Fruit fly (Drosophila melanogaster) whole organism, embryonic: ENCODE measurements around the gene Hmt4-20.

Experiments
- Antp ChIP-seq: fragments of 200-800 bp; sonication (Bioruptor generic); optimal IDR thresholded peaks from 3 replicates; lab custom pipeline; 2016; ENCODE audit warnings: missing biosample characterization, missing genetic modification characterization
- Atf3 ChIP-seq: fragments of 200-800 bp; sonication (Bioruptor generic); optimal IDR thresholded peaks from 3 replicates; lab custom pipeline; 2016; ENCODE audit warnings: missing biosample characterization, missing genetic modification characterization
- Awh ChIP-seq: fragments of 200-800 bp; sonication (Bioruptor generic); IDR thresholded peaks from 2 replicates; pipeline ENCODE4, ENCODE4 v1.3.6; 2022; ENCODE audit warnings: missing biosample characterization, missing genetic modification characterization
- Blimp-1 ChIP-seq: fragments of 200-800 bp; sonication (Bioruptor generic); optimal IDR thresholded peaks from 3 replicates; lab custom pipeline; 2018; ENCODE audit warnings: missing biosample characterization, missing genetic modification characterization, mild to moderate bottlenecking, moderate library complexity, missing genetic modification reagents
- CG10274 ChIP-seq: fragments of 200-800 bp; sonication (Bioruptor generic); optimal IDR thresholded peaks from 3 replicates; lab custom pipeline; 2017; ENCODE audit warnings: missing biosample characterization, mild to moderate bottlenecking, missing genetic modification characterization
- CG11093 ChIP-seq: fragments of 200-800 bp; sonication (Bioruptor generic); IDR thresholded peaks from 3 replicates; pipeline ENCODE4 v1.3.6; 2022; ENCODE audit warnings: missing biosample characterization, missing genetic modification characterization
- CG12391 ChIP-seq: fragments of 200-800 bp; sonication (Bioruptor generic); optimal IDR thresholded peaks from 3 replicates; lab custom pipeline; 2018; ENCODE audit warnings: missing biosample characterization, mild to moderate bottlenecking, missing genetic modification characterization, moderate library complexity
- CG14965 ChIP-seq: fragments of 200-800 bp; sonication (Bioruptor generic); optimal IDR thresholded peaks from 2 replicates; lab custom pipeline; 2016; ENCODE audit warnings: missing biosample characterization, missing genetic modification characterization, borderline replicate concordance
- CG15514 ChIP-seq: fragments of 200-800 bp; sonication (Bioruptor generic); optimal IDR thresholded peaks from 3 replicates; lab custom pipeline; 2017; ENCODE audit warnings: missing biosample characterization, missing genetic modification characterization, mild to moderate bottlenecking, moderate library complexity, missing genetic modification reagents
- CG1603 ChIP-seq: fragments of 200-800 bp; sonication (Bioruptor generic); optimal IDR thresholded peaks from 2 replicates; lab custom pipeline; 2019; ENCODE audit warnings: missing biosample characterization, mild to moderate bottlenecking, missing genetic modification characterization, moderate library complexity
- CG1792 ChIP-seq: fragments of 200-800 bp; sonication (Bioruptor generic); optimal IDR thresholded peaks from 2 replicates; lab custom pipeline; 2016; ENCODE audit warnings: missing biosample characterization, missing genetic modification characterization
- CG30431 ChIP-seq: fragments of 200-800 bp; sonication (Bioruptor generic); optimal IDR thresholded peaks from 2 replicates; lab custom pipeline; 2017; ENCODE audit warnings: missing biosample characterization, missing genetic modification characterization
- CG31365 ChIP-seq: fragments of 200-800 bp; sonication (Bioruptor generic); optimal IDR thresholded peaks from 2 replicates; lab custom pipeline; 2018; ENCODE audit warnings: missing biosample characterization, mild to moderate bottlenecking, missing genetic modification characterization
- CG32532 ChIP-seq: fragments of 200-800 bp; sonication (Bioruptor generic); IDR thresholded peaks from 2 replicates; pipeline ENCODE4 v1.3.6; 2022; ENCODE audit warnings: missing biosample characterization, missing genetic modification characterization
- CG33213 ChIP-seq: fragments of 200-800 bp; sonication (Bioruptor generic); optimal IDR thresholded peaks from 3 replicates; lab custom pipeline; 2016; ENCODE audit warnings: missing biosample characterization, missing genetic modification characterization
- CG42726 ChIP-seq: fragments of 200-800 bp; sonication (Bioruptor generic); IDR thresholded peaks from 2 replicates; pipeline ENCODE4 v1.3.6; 2022; ENCODE audit warnings: missing biosample characterization, missing genetic modification characterization; ENCODE audit not compliant: partially characterized antibody
- CG43689 ChIP-seq: fragments of 200-800 bp; sonication (Bioruptor generic); IDR thresholded peaks from 2 replicates; pipeline ENCODE4 v1.3.6; 2022; ENCODE audit warnings: missing biosample characterization, missing genetic modification characterization
- CTCF ChIP-seq: fragments of 200-800 bp; sonication (Bioruptor generic); optimal IDR thresholded peaks from 2 replicates; lab custom pipeline; 2017; ENCODE audit warnings: missing biosample characterization, mild to moderate bottlenecking, missing genetic modification characterization, moderate library complexity
- D ChIP-seq, 2 experiments: fragments of 200-800 bp in 1 of 2; fragments of >200 bp in 1 of 2; sonication (Bioruptor generic) in 1 of 2; optimal IDR thresholded peaks; 2 replicates in 1 of 2; 3 replicates in 1 of 2; lab custom pipeline; 2017; ENCODE audit warnings: mild to moderate bottlenecking in 1 of 2, missing biosample characterization in 1 of 2, missing genetic modification characterization in 1 of 2, missing genetic modification reagents in 1 of 2
- Dref ChIP-seq: fragments of 200-800 bp; sonication (Bioruptor generic); IDR thresholded peaks from 2 replicates; pipeline ENCODE4 v1.3.6; 2022; ENCODE audit warnings: missing biosample characterization, missing genetic modification characterization
- Eip74EF ChIP-seq, 2 experiments: fragments of 200-800 bp in 1 of 2; fragments of >200 bp in 1 of 2; sonication (Bioruptor generic) in 1 of 2; optimal IDR thresholded peaks; 2 replicates each; lab custom pipeline; 2017 to 2019; ENCODE audit warnings: missing biosample characterization in 2 of 2, missing genetic modification characterization in 2 of 2, mild to moderate bottlenecking in 1 of 2, moderate library complexity in 1 of 2
- HLH4C ChIP-seq: fragments of 200-800 bp; sonication (Bioruptor generic); IDR thresholded peaks from 3 replicates; pipeline ENCODE4 v1.3.6; 2022; ENCODE audit warnings: missing biosample characterization, missing genetic modification characterization; ENCODE audit not compliant: partially characterized antibody
- HLHmδ ChIP-seq: fragments of 200-800 bp; sonication (Bioruptor generic); optimal IDR thresholded peaks from 2 replicates; lab custom pipeline; 2018; ENCODE audit warnings: missing biosample characterization, mild to moderate bottlenecking, missing genetic modification characterization, moderate library complexity
- Hmr ChIP-seq: fragments of 200-800 bp; sonication (Bioruptor generic); optimal IDR thresholded peaks from 3 replicates; lab custom pipeline; 2017; ENCODE audit warnings: mild to moderate bottlenecking, missing biosample characterization, missing genetic modification reagents, missing genetic modification characterization
- Hmx ChIP-seq: fragments of 200-800 bp; sonication (Bioruptor generic); optimal IDR thresholded peaks from 2 replicates; lab custom pipeline; 2016; ENCODE audit warnings: missing biosample characterization, missing genetic modification characterization
- NC2β ChIP-seq: fragments of 200-800 bp; sonication (Bioruptor generic); optimal IDR thresholded peaks from 2 replicates; lab custom pipeline; 2016; ENCODE audit warnings: missing biosample characterization, missing genetic modification characterization
- Ravus ChIP-seq: fragments of 200-800 bp; sonication (Bioruptor generic); IDR thresholded peaks from 2 replicates; pipeline ENCODE4 v1.3.6; 2022; ENCODE audit warnings: missing biosample characterization, missing genetic modification characterization
- Sry-β ChIP-seq: fragments of 200-800 bp; sonication (Bioruptor generic); optimal IDR thresholded peaks from 2 replicates; lab custom pipeline; 2018; ENCODE audit warnings: missing biosample characterization, mild to moderate bottlenecking, missing genetic modification characterization, moderate library complexity
- Ssrp ChIP-seq: fragments of 200-800 bp; sonication (Bioruptor generic); optimal IDR thresholded peaks from 2 replicates; lab custom pipeline; 2018; ENCODE audit warnings: missing biosample characterization, mild to moderate bottlenecking, missing genetic modification characterization, moderate library complexity
- Usf ChIP-seq: fragments of 200-800 bp; sonication (Bioruptor generic); optimal IDR thresholded peaks from 2 replicates; lab custom pipeline; 2017; ENCODE audit warnings: missing genotype, missing biosample characterization, missing genetic modification characterization
- Xbp1 ChIP-seq: fragments of 200-800 bp; sonication (Bioruptor generic); optimal IDR thresholded peaks from 3 replicates; lab custom pipeline; 2016; ENCODE audit warnings: missing biosample characterization, mild to moderate bottlenecking, missing genetic modification characterization
- chif ChIP-seq, 2 experiments: fragments of 200-800 bp; sonication (Bioruptor generic); optimal IDR thresholded peaks; 3 replicates each; lab custom pipeline; 2016; ENCODE audit warnings: missing biosample characterization in 2 of 2, missing genetic modification characterization in 2 of 2
- chm ChIP-seq: fragments of 200-800 bp; sonication (Bioruptor generic); IDR thresholded peaks from 2 replicates; pipeline ENCODE4 v1.3.6; 2022; ENCODE audit warnings: missing biosample characterization, missing genetic modification characterization
- crp ChIP-seq, 2 experiments: fragments of 200-800 bp; sonication (Bioruptor generic); optimal IDR thresholded peaks; 2 replicates in 1 of 2; 3 replicates in 1 of 2; lab custom pipeline; 2017; ENCODE audit warnings: missing biosample characterization in 2 of 2, missing genetic modification characterization in 2 of 2, mild to moderate bottlenecking in 1 of 2, moderate library complexity in 1 of 2
- en ChIP-seq: fragments of 200-800 bp; sonication (Bioruptor generic); optimal IDR thresholded peaks from 2 replicates; lab custom pipeline; 2016; ENCODE audit warnings: missing biosample characterization, missing genetic modification characterization
- ftz-f1 ChIP-seq: fragments of 200-800 bp; sonication (Bioruptor generic); optimal IDR thresholded peaks from 2 replicates; lab custom pipeline; 2016; ENCODE audit warnings: missing biosample characterization, missing genetic modification characterization
- grn ChIP-seq: fragments of 200-800 bp; sonication (Bioruptor generic); optimal IDR thresholded peaks from 3 replicates; lab custom pipeline; 2017; ENCODE audit warnings: missing biosample characterization, missing genetic modification characterization
- ind ChIP-seq: fragments of 200-800 bp; sonication (Bioruptor generic); optimal IDR thresholded peaks from 3 replicates; lab custom pipeline; 2016; ENCODE audit warnings: missing biosample characterization, missing genetic modification characterization
- luna ChIP-seq: fragments of 200-800 bp; sonication (Bioruptor generic); optimal IDR thresholded peaks from 2 replicates; lab custom pipeline; 2016; ENCODE audit warnings: missing biosample characterization, missing genetic modification characterization
- nmo ChIP-seq: fragments of 200-800 bp; sonication (Bioruptor generic); optimal IDR thresholded peaks from 2 replicates; lab custom pipeline; 2018; ENCODE audit warnings: missing biosample characterization, mild to moderate bottlenecking, missing genetic modification characterization, moderate library complexity
- peb ChIP-seq: fragments of 200-800 bp; sonication (Bioruptor generic); IDR thresholded peaks from 2 replicates; pipeline ENCODE4 v1.3.6; 2022; ENCODE audit warnings: missing biosample characterization, missing genetic modification characterization
- prd ChIP-seq, 3 experiments: fragments of >200 bp in 2 of 3; fragments of 200-800 bp in 1 of 3; sonication (Bioruptor generic) in 1 of 3; optimal IDR thresholded peaks in 2 of 3; IDR thresholded peaks in 1 of 3; 2 replicates in 2 of 3; 3 replicates in 1 of 3; pipeline versions ENCODE4 v1.3.6 to Lab custom; 2017 to 2022; ENCODE audit warnings: missing biosample characterization in 1 of 3, missing genetic modification characterization in 1 of 3
- ro ChIP-seq: fragments of 200-800 bp; sonication (Bioruptor generic); IDR thresholded peaks from 2 replicates; pipeline ENCODE4 v1.3.6; 2022; ENCODE audit warnings: missing biosample characterization, missing genetic modification characterization
- row ChIP-seq: fragments of 200-800 bp; sonication (Bioruptor generic); IDR thresholded peaks from 3 replicates; pipeline ENCODE4 v1.3.6; 2022; ENCODE audit warnings: missing biosample characterization, missing genetic modification characterization
- tup ChIP-seq: fragments of 200-800 bp; sonication (Bioruptor generic); optimal IDR thresholded peaks from 2 replicates; lab custom pipeline; 2016; ENCODE audit warnings: missing biosample characterization, mild to moderate bottlenecking, missing genetic modification characterization, moderate library complexity
- unc-4 ChIP-seq: fragments of 200-800 bp; sonication (Bioruptor generic); IDR thresholded peaks from 2 replicates; pipeline ENCODE4 v1.3.6; 2022; ENCODE audit warnings: missing biosample characterization, missing genetic modification characterization; ENCODE audit not compliant: partially characterized antibody
- unpg ChIP-seq: fragments of 200-800 bp; sonication (Bioruptor generic); optimal IDR thresholded peaks from 3 replicates; lab custom pipeline; 2018; ENCODE audit warnings: missing biosample characterization, mild to moderate bottlenecking, missing genetic modification characterization, moderate library complexity
- vnd ChIP-seq: fragments of 200-800 bp; sonication (Bioruptor generic); IDR thresholded peaks from 3 replicates; pipeline ENCODE4 v1.3.6; 2022; ENCODE audit warnings: missing biosample characterization, missing genetic modification characterization; ENCODE audit not compliant: partially characterized antibody
- wek ChIP-seq: fragments of 200-800 bp; sonication (Bioruptor generic); optimal IDR thresholded peaks from 3 replicates; lab custom pipeline; 2018; ENCODE audit warnings: missing biosample characterization, mild to moderate bottlenecking, missing genetic modification characterization, moderate library complexity

Gene Hmt4-20

DNA sequence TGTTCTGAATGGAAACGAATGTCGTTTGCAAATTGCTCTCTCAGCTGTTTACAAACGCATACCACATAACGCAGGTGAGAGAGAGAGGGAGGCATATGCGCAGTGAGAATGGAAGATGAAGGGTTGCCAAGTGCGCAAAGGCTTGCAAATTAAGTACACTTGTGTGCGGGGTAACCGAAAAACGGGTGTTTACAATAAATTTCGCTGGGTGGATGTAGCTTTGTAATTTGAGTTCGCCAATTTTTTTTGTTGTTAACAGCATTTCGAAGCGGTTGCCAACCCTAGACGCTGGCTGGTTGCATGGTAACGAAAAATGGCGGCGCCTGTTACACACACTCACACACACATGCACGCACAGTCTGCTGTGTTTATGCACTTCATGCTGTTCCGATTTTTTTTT is 884 bp downstream of the Hmt4-20 start (continued):
- TF ChIP-seq Dref (GFP tag; lab: Robert Waterston, UW) = peak; percentile 46
- TF ChIP-seq CG11093 (GFP tag; lab: Robert Waterston, UW) = peak; percentile 94
- TF ChIP-seq HLHmδ (GFP tag; lab: Kevin White, UChicago) = peak; percentile 60
- TF ChIP-seq Sry-β (GFP tag; lab: Kevin White, UChicago) = no peak
- TF ChIP-seq CG32532 (GFP tag; lab: Robert Waterston, UW) = peak; percentile 98
- TF ChIP-seq grn (GFP tag; lab: Kevin White, UChicago) = peak; percentile 44
- peak; percentile 91 for TF ChIP-seq tup (GFP tag; lab: Kevin White, UChicago)
- peak; percentile 91 for TF ChIP-seq en (GFP tag; lab: Kevin White, UChicago)
- TF ChIP-seq unc-4 (GFP tag; lab: Robert Waterston, UW) = no peak
- TF ChIP-seq crp (GFP tag; optimal IDR thresholded peaks at IDR 0.05; lab: Kevin White, UChicago) = peak in 1 of 2 experiments; percentile 71
- peak; percentile 98 for TF ChIP-seq chm (GFP tag; lab: Robert Waterston, UW)
- TF ChIP-seq NC2β (GFP tag; lab: Kevin White, UChicago) = peak; percentile 91
- TF ChIP-seq wek = peak; percentile 91
- peak; percentile 93 for TF ChIP-seq Blimp-1 (GFP tag; lab: Kevin White, UChicago)
- peak; percentile 92 to 93 for TF ChIP-seq chif (GFP tag; optimal IDR thresholded peaks at IDR 0.05; lab: Kevin White, UChicago)
- peak; percentile 91 for TF ChIP-seq CG15514 (GFP tag; lab: Kevin White, UChicago)
- TF ChIP-seq luna (GFP tag; lab: Kevin White, UChicago) = peak; percentile 79
- peak; percentile 93 for TF ChIP-seq Atf3 (GFP tag; lab: Kevin White, UChicago)
- peak; percentile 91 for TF ChIP-seq Ssrp (tag; lab: Kevin White, UChicago)
- peak; percentile 69 for TF ChIP-seq CG14965 (GFP tag; lab: Kevin White, UChicago)
- peak; percentile 96 for TF ChIP-seq unpg (GFP tag; lab: Kevin White, UChicago)
- TF ChIP-seq prd (optimal IDR thresholded peaks at IDR 0.05; lab: Kevin White, UChicago) = no peak
- TF ChIP-seq prd (GFP tag; IDR thresholded peaks at IDR 0.05; lab: Robert Waterston, UW) = peak; percentile 97
- peak; percentile 97 for TF ChIP-seq CG1603 (tag; lab: Kevin White, UChicago)
- peak; percentile 88 for TF ChIP-seq Usf (GFP tag; lab: Kevin White, UChicago)
- peak; percentile 90 for TF ChIP-seq Ravus (GFP tag; lab: Robert Waterston, UW)
- peak; percentile 87 for TF ChIP-seq CG1792 (GFP tag; lab: Kevin White, UChicago)
- peak; percentile 97 for TF ChIP-seq row (GFP tag; lab: Robert Waterston, UW)
- peak; percentile 87 for TF ChIP-seq CG31365 (tag; lab: Kevin White, UChicago)
- TF ChIP-seq Antp = peak; percentile 97
- peak; percentile 94 for TF ChIP-seq nmo (GFP tag; lab: Kevin White, UChicago)
- TF ChIP-seq CG12391 (tag; lab: Kevin White, UChicago) = peak; percentile 94
- peak; percentile 90 for TF ChIP-seq CG10274 (GFP tag; lab: Kevin White, UChicago)
- TF ChIP-seq HLH4C (GFP tag; lab: Robert Waterston, UW) = peak; percentile 41; the same call in 1 of the 3 replicates
- TF ChIP-seq CG33213 (GFP tag; lab: Kevin White, UChicago) = peak; percentile 92
- peak; percentile 61 for TF ChIP-seq CTCF (GFP tag; lab: Kevin White, UChicago)
- peak; percentile 92 for TF ChIP-seq CG30431 (GFP tag; lab: Kevin White, UChicago)
- TF ChIP-seq ftz-f1 (GFP tag; lab: Kevin White, UChicago) = no peak
- peak; percentile 96 for TF ChIP-seq ind (GFP tag; lab: Kevin White, UChicago)
- peak; percentile 85 for TF ChIP-seq CG43689
- peak; percentile 95 for TF ChIP-seq Awh (GFP tag; lab: Robert Waterston, UW)
- TF ChIP-seq CG42726 (GFP tag; lab: Robert Waterston, UW) = no peak
- peak; percentile 94 for TF ChIP-seq Xbp1 (GFP tag; lab: Kevin White, UChicago)
- TF ChIP-seq ro (GFP tag; lab: Robert Waterston, UW) = peak; percentile 89
- peak; percentile 96 for TF ChIP-seq Hmr (GFP tag; lab: Kevin White, UChicago)
- no peak for TF ChIP-seq D (optimal IDR thresholded peaks at IDR 0.05; lab: Kevin White, UChicago)
- TF ChIP-seq D (GFP tag; optimal IDR thresholded peaks at IDR 0.05; lab: Kevin White, UChicago) = peak; percentile 94
- TF ChIP-seq Eip74EF (GFP tag; optimal IDR thresholded peaks at IDR 0.05; lab: Kevin White, UChicago) = peak in 1 of 2 experiments; percentile 89
- TF ChIP-seq vnd (GFP tag; lab: Robert Waterston, UW) = no peak
- TF ChIP-seq peb = peak; percentile 94
- peak; percentile 54 for TF ChIP-seq Hmx (GFP tag; lab: Kevin White, UChicago)
